Worm (Caenorhabditis elegans) whole organism, early embryonic: ENCODE results near the gene unc-22.

Experiments used
- hmg-4 ChIP-seq: fragments of 200-800 bp; sonication (Bioruptor generic); optimal IDR thresholded peaks from 2 replicates; lab custom pipeline; 2018; ENCODE audit warnings: mild to moderate bottlenecking, missing genetic modification characterization, missing compliant biosample characterization
- pes-1 ChIP-seq: fragments of 200-800 bp; sonication (Bioruptor generic); IDR thresholded peaks from 2 replicates; pipeline ENCODE4 v1.3.6; 2022; ENCODE audit warnings: missing genetic modification reagents, missing genetic modification characterization, missing compliant biosample characterization
- tbx-11 ChIP-seq: fragments of 200-800 bp; sonication (Bioruptor generic); IDR thresholded peaks from 2 replicates; pipeline ENCODE4 v1.3.6; 2022; ENCODE audit warnings: missing genetic modification characterization, missing compliant biosample characterization

DNA sequence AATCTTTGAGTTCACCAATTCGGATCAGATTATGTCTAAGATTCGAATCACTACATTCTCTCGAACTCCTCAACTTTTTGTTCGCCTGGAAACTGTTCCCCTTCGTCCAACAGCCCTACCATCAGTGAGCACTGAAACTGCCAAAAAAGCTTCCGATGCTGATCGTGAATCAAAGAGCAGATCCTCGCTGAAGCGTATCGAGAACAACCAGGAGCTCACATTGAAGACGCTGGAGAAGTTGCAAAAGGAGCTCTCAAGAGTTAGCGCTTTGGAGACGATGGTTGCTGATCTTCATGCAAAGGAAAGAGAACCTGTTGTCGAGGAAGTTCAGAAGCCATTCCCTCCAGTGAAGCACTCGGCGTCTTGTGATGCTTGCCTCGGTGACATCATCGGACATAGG lies 24.0 kb upstream of the unc-22 start:
- no peak for TF ChIP-seq tbx-11
- no peak for TF ChIP-seq hmg-4
- TF ChIP-seq pes-1, result no peak
